Fruit fly (Drosophila melanogaster) whole organism, embryonic: Measurements from ENCODE around the gene Adsl.

ENCODE experiments used
- Adf1 ChIP-seq: fragments of 200-800 bp; sonication (Bioruptor generic); IDR thresholded peaks from 2 replicates; pipeline ENCODE4 v1.3.6; 2022; ENCODE audit warnings: missing biosample characterization, missing genetic modification characterization
- B-H2 ChIP-seq: fragments of 200-800 bp; sonication (Bioruptor generic); optimal IDR thresholded peaks from 2 replicates; lab custom pipeline; 2018; ENCODE audit warnings: missing biosample characterization, mild to moderate bottlenecking, missing genetic modification characterization
- Bgb ChIP-seq: fragments of 200-800 bp; sonication (Bioruptor generic); IDR thresholded peaks from 2 replicates; pipeline ENCODE4 v1.3.6; 2022; ENCODE audit warnings: missing biosample characterization, missing genetic modification characterization; ENCODE audit not compliant: partially characterized antibody
- CG10267 ChIP-seq: fragments of 200-800 bp; sonication (Bioruptor generic); optimal IDR thresholded peaks from 2 replicates; lab custom pipeline; 2018; ENCODE audit warnings: missing biosample characterization, mild to moderate bottlenecking, missing genetic modification characterization, moderate library complexity
- CG11093 ChIP-seq: fragments of 200-800 bp; sonication (Bioruptor generic); IDR thresholded peaks from 3 replicates; pipeline ENCODE4 v1.3.6; 2022; ENCODE audit warnings: missing biosample characterization, missing genetic modification characterization
- CG12219 ChIP-seq: fragments of 200-800 bp; sonication (Bioruptor generic); optimal IDR thresholded peaks from 3 replicates; lab custom pipeline; 2018; ENCODE audit warnings: missing biosample characterization, mild to moderate bottlenecking, missing genetic modification characterization
- CG12744 ChIP-seq: fragments of 200-800 bp; sonication (Bioruptor generic); optimal IDR thresholded peaks from 2 replicates; lab custom pipeline; 2016; ENCODE audit warnings: missing biosample characterization, missing genetic modification characterization
- CG13424 ChIP-seq: fragments of 200-800 bp; sonication (Bioruptor generic); optimal IDR thresholded peaks from 2 replicates; lab custom pipeline; 2019; ENCODE audit warnings: missing biosample characterization, mild to moderate bottlenecking, missing genetic modification characterization, moderate library complexity
- CG14667 ChIP-seq: fragments of 200-800 bp; sonication (Bioruptor generic); IDR thresholded peaks from 2 replicates; pipeline ENCODE4 v1.3.6; 2022; ENCODE audit warnings: missing biosample characterization, missing genetic modification characterization
- CG14710 ChIP-seq: fragments of 200-800 bp; sonication (Bioruptor generic); optimal IDR thresholded peaks from 3 replicates; lab custom pipeline; 2019; ENCODE audit warnings: missing biosample characterization, mild to moderate bottlenecking, missing genetic modification characterization, moderate library complexity
- CG15073 ChIP-seq: fragments of 200-800 bp; sonication (Bioruptor generic); optimal IDR thresholded peaks from 2 replicates; lab custom pipeline; 2016; ENCODE audit warnings: missing biosample characterization, missing genetic modification characterization
- CG1603 ChIP-seq: fragments of 200-800 bp; sonication (Bioruptor generic); optimal IDR thresholded peaks from 2 replicates; lab custom pipeline; 2019; ENCODE audit warnings: missing biosample characterization, mild to moderate bottlenecking, missing genetic modification characterization, moderate library complexity
- CG2678 ChIP-seq: fragments of 200-800 bp; sonication (Bioruptor generic); optimal IDR thresholded peaks from 3 replicates; lab custom pipeline; 2019; ENCODE audit warnings: missing biosample characterization, mild to moderate bottlenecking, missing genetic modification characterization, moderate library complexity
- CG30403 ChIP-seq: fragments of 200-800 bp; sonication (Bioruptor generic); optimal IDR thresholded peaks from 3 replicates; lab custom pipeline; 2016; ENCODE audit warnings: missing biosample characterization, missing genetic modification characterization
- CG33557 ChIP-seq: fragments of 200-800 bp; sonication (Bioruptor generic); optimal IDR thresholded peaks from 2 replicates; lab custom pipeline; 2019; ENCODE audit warnings: missing biosample characterization, mild to moderate bottlenecking, missing genetic modification characterization, moderate library complexity
- CG34376 ChIP-seq: fragments of 200-800 bp; sonication (Bioruptor generic); optimal IDR thresholded peaks from 2 replicates; lab custom pipeline; 2018; ENCODE audit warnings: missing biosample characterization, mild to moderate bottlenecking, missing genetic modification characterization
- CG3838 ChIP-seq: fragments of 200-800 bp; sonication (Bioruptor generic); optimal IDR thresholded peaks from 3 replicates; lab custom pipeline; 2016; ENCODE audit warnings: missing biosample characterization, missing genetic modification characterization
- CG4424 ChIP-seq: fragments of 200-800 bp; sonication (Bioruptor generic); optimal IDR thresholded peaks from 3 replicates; lab custom pipeline; 2016; ENCODE audit warnings: missing biosample characterization, missing genetic modification characterization
- CG4820 ChIP-seq: fragments of 200-800 bp; sonication (Bioruptor generic); optimal IDR thresholded peaks from 3 replicates; lab custom pipeline; 2016; ENCODE audit warnings: missing biosample characterization, missing genetic modification characterization
- CG4854 ChIP-seq: fragments of 200-800 bp; sonication (Bioruptor generic); optimal IDR thresholded peaks from 2 replicates; lab custom pipeline; 2016; ENCODE audit warnings: missing biosample characterization, missing genetic modification characterization, inconsistent platforms
- CG6689 ChIP-seq: fragments of 200-800 bp; sonication (Bioruptor generic); IDR thresholded peaks from 2 replicates; pipeline ENCODE4 v1.3.6; 2022; ENCODE audit warnings: missing biosample characterization, missing genetic modification characterization
- CG6791 ChIP-seq: fragments of 200-800 bp; sonication (Bioruptor generic); IDR thresholded peaks from 3 replicates; pipeline ENCODE4 v1.3.6; 2022; ENCODE audit warnings: missing biosample characterization, missing genetic modification characterization; ENCODE audit not compliant: partially characterized antibody
- CG7372 ChIP-seq: fragments of 200-800 bp; sonication (Bioruptor generic); IDR thresholded peaks from 2 replicates; pipeline ENCODE4 v1.3.6; 2022; ENCODE audit warnings: missing biosample characterization, missing genetic modification characterization
- CG7556 ChIP-seq: fragments of 200-800 bp; sonication (Bioruptor generic); optimal IDR thresholded peaks from 2 replicates; lab custom pipeline; 2017; ENCODE audit warnings: missing biosample characterization, mild to moderate bottlenecking, missing genetic modification characterization
- Dp ChIP-seq: fragments of 200-800 bp; sonication (Bioruptor generic); optimal IDR thresholded peaks from 2 replicates; lab custom pipeline; 2018; ENCODE audit warnings: missing biosample characterization, mild to moderate bottlenecking, missing genetic modification characterization, moderate library complexity
- Dref ChIP-seq: fragments of 200-800 bp; sonication (Bioruptor generic); IDR thresholded peaks from 2 replicates; pipeline ENCODE4 v1.3.6; 2022; ENCODE audit warnings: missing biosample characterization, missing genetic modification characterization
- Drgx ChIP-seq: fragments of 200-800 bp; sonication (Bioruptor generic); IDR thresholded peaks from 2 replicates; pipeline ENCODE4 v1.3.6; 2022; ENCODE audit warnings: missing biosample characterization, missing genetic modification characterization
- GATAe ChIP-seq: fragments of 200-800 bp; sonication (Bioruptor generic); conservative IDR thresholded peaks from 2 replicates; pipeline ENCODE4 v1.3.6; 2022; ENCODE audit warnings: missing biosample characterization, missing genetic modification characterization
- Lpt ChIP-seq: fragments of >200 bp; optimal IDR thresholded peaks from 2 replicates; lab custom pipeline; 2018; ENCODE audit warnings: missing biosample characterization, missing genetic modification characterization
- NFAT ChIP-seq: fragments of 200-800 bp; sonication (Bioruptor generic); IDR thresholded peaks from 2 replicates; pipeline ENCODE4 v1.3.6; 2022; ENCODE audit warnings: missing biosample characterization, missing genetic modification characterization
- Nf-YB ChIP-seq: fragments of 200-800 bp; sonication (Bioruptor generic); optimal IDR thresholded peaks from 3 replicates; lab custom pipeline; 2019; ENCODE audit warnings: missing biosample characterization, mild to moderate bottlenecking, missing genetic modification characterization, moderate library complexity
- Ptx1 ChIP-seq: fragments of 200-800 bp; sonication (Bioruptor generic); IDR thresholded peaks from 2 replicates; pipeline ENCODE4 v1.3.6; 2022; ENCODE audit warnings: missing biosample characterization, missing genetic modification characterization
- Six4 ChIP-seq: fragments of 200-800 bp; sonication (Bioruptor generic); optimal IDR thresholded peaks from 2 replicates; lab custom pipeline; 2016; ENCODE audit warnings: missing biosample characterization, missing genetic modification characterization
- ara ChIP-seq: fragments of 200-800 bp; sonication (Bioruptor generic); IDR thresholded peaks from 2 replicates; pipeline ENCODE4 v1.3.6; 2022; ENCODE audit warnings: missing biosample characterization, missing genetic modification characterization
- ato ChIP-seq: fragments of 200-800 bp; sonication (Bioruptor generic); IDR thresholded peaks from 2 replicates; pipeline ENCODE4 v1.3.6; 2022; ENCODE audit warnings: missing biosample characterization, missing genetic modification characterization; ENCODE audit not compliant: partially characterized antibody
- cato ChIP-seq: fragments of 200-800 bp; sonication (Bioruptor generic); optimal IDR thresholded peaks from 2 replicates; lab custom pipeline; 2016; ENCODE audit warnings: missing biosample characterization, missing genetic modification characterization, borderline replicate concordance
- chif ChIP-seq, 2 experiments: fragments of 200-800 bp; sonication (Bioruptor generic); optimal IDR thresholded peaks; 3 replicates each; lab custom pipeline; 2016; ENCODE audit warnings: missing biosample characterization in 2 of 2, missing genetic modification characterization in 2 of 2
- gt ChIP-seq: fragments of 200-800 bp; sonication (Bioruptor generic); IDR thresholded peaks from 2 replicates; pipeline ENCODE4 v1.3.6; 2022; ENCODE audit warnings: missing biosample characterization, missing genetic modification characterization
- hbn ChIP-seq: fragments of 200-800 bp; sonication (Bioruptor generic); IDR thresholded peaks from 2 replicates; pipeline ENCODE4 v1.3.6; 2022; ENCODE audit warnings: missing biosample characterization, missing genetic modification characterization; ENCODE audit not compliant: partially characterized antibody
- jing ChIP-seq: fragments of 200-800 bp; sonication (Bioruptor generic); optimal IDR thresholded peaks from 2 replicates; lab custom pipeline; 2018; ENCODE audit warnings: missing biosample characterization, mild to moderate bottlenecking, missing genetic modification characterization
- luna ChIP-seq: fragments of 200-800 bp; sonication (Bioruptor generic); optimal IDR thresholded peaks from 2 replicates; lab custom pipeline; 2016; ENCODE audit warnings: missing biosample characterization, missing genetic modification characterization
- nau ChIP-seq: fragments of 200-800 bp; sonication (Bioruptor generic); optimal IDR thresholded peaks from 3 replicates; lab custom pipeline; 2017; ENCODE audit warnings: missing biosample characterization, mild to moderate bottlenecking, missing genetic modification characterization, missing genetic modification reagents
- nom ChIP-seq: fragments of 200-800 bp; sonication (Bioruptor generic); optimal IDR thresholded peaks from 2 replicates; lab custom pipeline; 2017; ENCODE audit warnings: missing biosample characterization, missing genetic modification characterization, mild to moderate bottlenecking, moderate library complexity, missing genetic modification reagents
- repo ChIP-seq: fragments of 200-800 bp; sonication (Bioruptor generic); optimal IDR thresholded peaks from 2 replicates; lab custom pipeline; 2016; ENCODE audit warnings: missing biosample characterization, missing genetic modification characterization
- ssp ChIP-seq: fragments of 200-800 bp; sonication (Bioruptor generic); IDR thresholded peaks from 2 replicates; pipeline ENCODE4 v1.3.6; 2022; ENCODE audit warnings: missing biosample characterization, missing genetic modification characterization
- tap ChIP-seq: fragments of 200-800 bp; optimal IDR thresholded peaks from 3 replicates; lab custom pipeline; 2019; ENCODE audit warnings: missing biosample characterization, mild to moderate bottlenecking, missing genetic modification characterization, moderate library complexity
- tna ChIP-seq: fragments of 200-800 bp; sonication (Bioruptor generic); IDR thresholded peaks from 2 replicates; pipeline ENCODE4 v1.3.6; 2022; ENCODE audit warnings: missing biosample characterization, missing genetic modification characterization; ENCODE audit not compliant: partially characterized antibody
- vnd ChIP-seq: fragments of 200-800 bp; sonication (Bioruptor generic); IDR thresholded peaks from 3 replicates; pipeline ENCODE4 v1.3.6; 2022; ENCODE audit warnings: missing biosample characterization, missing genetic modification characterization; ENCODE audit not compliant: partially characterized antibody
- zfh2 ChIP-seq: fragments of 200-800 bp; sonication (Bioruptor generic); optimal IDR thresholded peaks from 2 replicates; lab custom pipeline; 2016; ENCODE audit warnings: missing biosample characterization, missing genetic modification characterization

The Adsl gene

dm6 chr3R:17002218-17003110 is 18.5 kb downstream of the Adsl start, which contains the start of the genes Sf3a1 and Irc (continued):
- TF ChIP-seq CG13424 (tag; lab: Kevin White, UChicago): peak; percentile 6
- no peak for TF ChIP-seq gt (GFP tag; lab: Robert Waterston, UW)
- TF ChIP-seq CG12744 (GFP tag; lab: Kevin White, UChicago): no peak
- no peak for TF ChIP-seq CG11093
- no peak for TF ChIP-seq Ptx1 (GFP tag; lab: Robert Waterston, UW)
- TF ChIP-seq NFAT (GFP tag; lab: Robert Waterston, UW): no peak; the same call in 1 of the 2 replicates
- TF ChIP-seq CG14667 (GFP tag; lab: Robert Waterston, UW): no peak
- TF ChIP-seq nom (GFP tag; lab: Kevin White, UChicago): peak; percentile 64
- peak; percentile 91 for TF ChIP-seq CG34376
- no peak for TF ChIP-seq CG12219 (GFP tag; lab: Kevin White, UChicago)
- TF ChIP-seq CG4424 (GFP tag; lab: Kevin White, UChicago): no peak
- TF ChIP-seq CG1603 (tag; lab: Kevin White, UChicago): peak; percentile 81
- TF ChIP-seq cato: no peak
- peak; percentile 96 for TF ChIP-seq CG6791
- no peak for TF ChIP-seq Nf-YB (GFP tag; lab: Kevin White, UChicago)
- no peak for TF ChIP-seq CG6689
- peak; percentile 47 for TF ChIP-seq CG30403 (GFP tag; lab: Kevin White, UChicago)
- TF ChIP-seq ato (GFP tag; lab: Robert Waterston, UW): peak; percentile 94
- peak; percentile 61 for TF ChIP-seq B-H2
- no peak for TF ChIP-seq ara (GFP tag; lab: Robert Waterston, UW)
- peak; percentile 20; the same call in 1 of the 2 replicates for TF ChIP-seq Drgx (GFP tag; lab: Robert Waterston, UW)
- no peak for TF ChIP-seq CG7556 (GFP tag; lab: Kevin White, UChicago)
- TF ChIP-seq CG3838 (GFP tag; lab: Kevin White, UChicago): no peak
- TF ChIP-seq CG14710 (tag; lab: Kevin White, UChicago): peak; percentile 52
- peak; percentile 25; the same call in 1 of the 2 replicates for TF ChIP-seq ssp (GFP tag; lab: Robert Waterston, UW)
- no peak for TF ChIP-seq Lpt (GFP tag; lab: Kevin White, UChicago)
- no peak for TF ChIP-seq nau
- TF ChIP-seq Dp (GFP tag; lab: Kevin White, UChicago): peak; percentile 96
- TF ChIP-seq tap (tag; lab: Kevin White, UChicago): no peak
- TF ChIP-seq CG4854 (GFP tag; lab: Kevin White, UChicago): no peak
- no peak for TF ChIP-seq GATAe (GFP tag; lab: Robert Waterston, UW)
- no peak for TF ChIP-seq CG33557 (GFP tag; lab: Kevin White, UChicago)
- peak; percentile 42 for TF ChIP-seq CG10267 (tag; lab: Kevin White, UChicago)
- TF ChIP-seq CG2678 (tag; lab: Kevin White, UChicago): no peak
- TF ChIP-seq zfh2: peak; percentile 46
- TF ChIP-seq CG4820 (GFP tag; lab: Kevin White, UChicago): no peak
- TF ChIP-seq CG15073 (GFP tag; lab: Kevin White, UChicago): no peak
- peak; percentile 98 for TF ChIP-seq Bgb
- TF ChIP-seq repo: peak; percentile 20
- peak; percentile 97 for TF ChIP-seq hbn
- TF ChIP-seq chif (GFP tag; optimal IDR thresholded peaks at IDR 0.05; lab: Kevin White, UChicago): no peak
- peak; percentile 89 for TF ChIP-seq Dref (GFP tag; lab: Robert Waterston, UW)
- no peak for TF ChIP-seq jing
- TF ChIP-seq tna: peak; percentile 94
- TF ChIP-seq Six4 (GFP tag; lab: Kevin White, UChicago): no peak
- TF ChIP-seq vnd (GFP tag; lab: Robert Waterston, UW): peak; percentile 94
- TF ChIP-seq luna (GFP tag; lab: Kevin White, UChicago): no peak
- TF ChIP-seq CG7372 (GFP tag; lab: Robert Waterston, UW): no peak
- no peak for TF ChIP-seq Adf1 (GFP tag; lab: Robert Waterston, UW)
